Worm (Caenorhabditis elegans): ENCODE measurements around the gene fbxa-126.

The fbxa-126 gene

ce11 chrIV:14297058-14297457 is 24.5 kb downstream of the fbxa-126 start:
- TF ChIP-seq nhr-25 (tag; optimal IDR thresholded peaks at IDR 0.05) (no peak), R02D3.7 (tag; optimal IDR thresholded peaks at IDR 0.05) (no peak), lin-13 (GFP tag; optimal IDR thresholded peaks at IDR 0.05) (no peak), ztf-4 (tag; optimal IDR thresholded peaks at IDR 0.05) (no peak), F13H6.1 (tag; optimal IDR thresholded peaks at IDR 0.05) (no peak), sma-9 (GFP tag; optimal IDR thresholded peaks at IDR 0.05) (no peak), sma-9 (tag; optimal IDR thresholded peaks at IDR 0.05) (no peak), nhr-12 (tag; optimal IDR thresholded peaks at IDR 0.05) (no peak), gmeb-1 (tag; optimal IDR thresholded peaks at IDR 0.05) (no peak)

- TF ChIP-seq sma-9 (GFP tag; optimal IDR thresholded peaks at IDR 0.05) (no peak), sma-9 (tag; optimal IDR thresholded peaks at IDR 0.05) (no peak), lsy-2 (tag; optimal IDR thresholded peaks at IDR 0.05) (no peak), nhr-11 (tag; optimal IDR thresholded peaks at IDR 0.05) (no peak), alr-1 (tag; optimal IDR thresholded peaks at IDR 0.05) (no peak), skn-1 (tag; optimal IDR thresholded peaks at IDR 0.05) (no peak), nhr-12 (tag; optimal IDR thresholded peaks at IDR 0.05) (no peak), peb-1 (tag; optimal IDR thresholded peaks at IDR 0.05) (no peak), ZK546.5 (tag; optimal IDR thresholded peaks at IDR 0.05) (no peak), C34F6.9 (tag; optimal IDR thresholded peaks at IDR 0.05) (no peak), sem-4 (tag; optimal IDR thresholded peaks at IDR 0.05) (no peak), ztf-4 (tag; optimal IDR thresholded peaks at IDR 0.05) (no peak), fos-1 (tag; optimal IDR thresholded peaks at IDR 0.05) (no peak), snpc-4 (tag; optimal IDR thresholded peaks at IDR 0.05) (no peak), mdl-1 (tag; optimal IDR thresholded peaks at IDR 0.05) (no peak), unc-39 (tag; optimal IDR thresholded peaks at IDR 0.05) (no peak), sma-3 (GFP tag; optimal IDR thresholded peaks at IDR 0.05) (no peak)
Measured at ce11 chrIV:14295262-14295661, 26.3 kb downstream of the fbxa-126 start.

DNA sequence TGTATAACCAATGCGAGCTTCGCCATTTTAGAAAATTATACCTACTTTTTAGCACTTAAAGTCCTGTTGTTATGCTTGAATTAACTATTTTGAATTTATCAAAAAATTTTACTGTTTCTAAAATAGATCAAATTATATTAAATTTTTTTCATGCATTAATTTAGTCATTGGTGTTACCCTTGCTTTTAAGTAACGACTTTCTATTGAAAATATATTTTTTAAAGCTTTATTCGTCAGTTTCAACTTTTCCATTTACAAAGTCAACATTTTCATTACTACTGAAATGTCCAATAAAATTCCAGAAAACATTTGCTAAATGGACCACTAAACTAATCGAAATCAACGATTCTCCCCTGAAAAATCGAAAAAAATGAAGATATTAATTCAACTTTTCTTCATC is 30.0 kb downstream of the fbxa-126 start, which contains the start of gene Y64G10A.7:
Gene Y64G10A.7, plus strand, starts transcription at position 301 of the 400 bp plus-strand sequence.
- TF ChIP-seq nhr-77 (tag; optimal IDR thresholded peaks at IDR 0.05) (no peak), ceh-82 (tag; optimal IDR thresholded peaks at IDR 0.05) (no peak), unc-62 (GFP tag; optimal IDR thresholded peaks at IDR 0.05) (no peak), sma-3 (GFP tag; optimal IDR thresholded peaks at IDR 0.05) (no peak), mdl-1 (tag; optimal IDR thresholded peaks at IDR 0.05) (no peak), Y55F3AM.14 (GFP tag; optimal IDR thresholded peaks at IDR 0.05) (no peak), ZK546.5 (tag; optimal IDR thresholded peaks at IDR 0.05) (no peak), skn-1 (tag; optimal IDR thresholded peaks at IDR 0.05) (no peak), fos-1 (tag; optimal IDR thresholded peaks at IDR 0.05) (no peak), blmp-1 (tag; optimal IDR thresholded peaks at IDR 0.05; ENCODE audit: insufficient read depth) (no peak), nhr-21 (tag; optimal IDR thresholded peaks at IDR 0.05) (no peak), nhr-11 (tag; optimal IDR thresholded peaks at IDR 0.05) (no peak), nhr-129 (tag; optimal IDR thresholded peaks at IDR 0.05) (no peak), aly-2 (tag; optimal IDR thresholded peaks at IDR 0.05) (no peak), ceh-16 (tag; optimal IDR thresholded peaks at IDR 0.05) (no peak), ama-1 (optimal IDR thresholded peaks at IDR 0.05) (no peak)

ce11 chrIV:14284920-14285319 is 36.6 kb downstream of the fbxa-126 start:
- no peak for TF ChIP-seq mab-5 (tag; optimal IDR thresholded peaks at IDR 0.05)
- no peak for TF ChIP-seq sma-9 (GFP tag; optimal IDR thresholded peaks at IDR 0.05)
- TF ChIP-seq sma-9 (tag; optimal IDR thresholded peaks at IDR 0.05) = no peak
- no peak for TF ChIP-seq peb-1 (tag; optimal IDR thresholded peaks at IDR 0.05)
- TF ChIP-seq nhr-21 (tag; optimal IDR thresholded peaks at IDR 0.05) = no peak
- no peak for TF ChIP-seq elt-1 (tag; optimal IDR thresholded peaks at IDR 0.05)
- TF ChIP-seq nhr-11 (tag; optimal IDR thresholded peaks at IDR 0.05) = no peak
- no peak for TF ChIP-seq ceh-82 (tag; optimal IDR thresholded peaks at IDR 0.05)
- TF ChIP-seq egl-27 (tag; optimal IDR thresholded peaks at IDR 0.05) = no peak
- TF ChIP-seq ztf-11 (tag; optimal IDR thresholded peaks at IDR 0.05) = no peak
- TF ChIP-seq aly-2 (tag; optimal IDR thresholded peaks at IDR 0.05) = no peak
- TF ChIP-seq elt-3 (tag; optimal IDR thresholded peaks at IDR 0.05) = no peak
- TF ChIP-seq nhr-12 (tag; optimal IDR thresholded peaks at IDR 0.05) = no peak
- TF ChIP-seq alr-1 (tag; optimal IDR thresholded peaks at IDR 0.05) = no peak
- TF ChIP-seq zag-1 (tag; optimal IDR thresholded peaks at IDR 0.05) = no peak
- no peak for TF ChIP-seq unc-62 (GFP tag; optimal IDR thresholded peaks at IDR 0.05)

Measured in whole organism, L2 larva.